Worm (Caenorhabditis elegans): Measurements from ENCODE around the gene kin-34.

Gene kin-34

DNA sequence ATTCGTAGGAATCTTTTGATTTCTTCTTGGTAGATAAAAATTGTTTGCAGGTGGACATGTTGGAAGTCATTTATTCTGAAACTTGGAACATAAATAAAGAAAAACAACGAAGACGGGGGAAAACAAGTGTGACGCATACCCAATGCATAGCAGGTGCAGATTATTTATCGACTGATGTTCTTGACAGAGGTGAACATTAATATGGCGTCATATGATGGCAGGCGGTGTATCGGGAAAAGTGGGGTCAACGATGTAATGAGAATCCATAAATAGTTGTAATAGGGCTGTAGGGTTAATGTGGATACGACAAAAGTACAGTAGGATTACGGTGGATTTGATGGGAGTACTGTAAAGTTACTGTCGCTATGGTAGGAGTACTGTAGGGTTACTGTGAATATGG, 5.7 kb downstream of the kin-34 start, which contains the start of gene txt-2:
txt-2 (minus strand) TSS at position 214 of the 400 bp plus-strand sequence.
- no peak for TF ChIP-seq ceh-82 (tag; optimal IDR thresholded peaks at IDR 0.05)
- no peak for TF ChIP-seq Y55F3AM.14 (GFP tag; optimal IDR thresholded peaks at IDR 0.05)
- no peak for TF ChIP-seq ztf-1 (GFP tag; conservative IDR thresholded peaks at IDR 0.05)
- TF ChIP-seq F13H6.1 (tag; optimal IDR thresholded peaks at IDR 0.05) = no peak
- TF ChIP-seq elt-1 (tag; optimal IDR thresholded peaks at IDR 0.05) = no peak
- no peak for TF ChIP-seq gmeb-1 (tag; optimal IDR thresholded peaks at IDR 0.05)
- no peak for TF ChIP-seq peb-1 (tag; optimal IDR thresholded peaks at IDR 0.05)
- no peak for TF ChIP-seq alr-1 (tag; optimal IDR thresholded peaks at IDR 0.05)
- TF ChIP-seq lin-39 (tag; optimal IDR thresholded peaks at IDR 0.05) = no peak
- TF ChIP-seq sma-9 (GFP tag; optimal IDR thresholded peaks at IDR 0.05) = no peak
- no peak for TF ChIP-seq sma-9 (tag; optimal IDR thresholded peaks at IDR 0.05)
- no peak for TF ChIP-seq unc-55 (GFP tag; optimal IDR thresholded peaks at IDR 0.05)
- no peak for TF ChIP-seq R02D3.7 (tag; optimal IDR thresholded peaks at IDR 0.05)
- TF ChIP-seq nhr-129 (tag; optimal IDR thresholded peaks at IDR 0.05) = no peak
- TF ChIP-seq nhr-10 (tag; optimal IDR thresholded peaks at IDR 0.05) = no peak
- no peak for TF ChIP-seq lin-13 (GFP tag; optimal IDR thresholded peaks at IDR 0.05)
- no peak for TF ChIP-seq fos-1 (tag; optimal IDR thresholded peaks at IDR 0.05)
- TF ChIP-seq crh-2 (tag; optimal IDR thresholded peaks at IDR 0.05) = no peak
- TF ChIP-seq dmd-4 (tag; optimal IDR thresholded peaks at IDR 0.05) = no peak
- no peak for TF ChIP-seq nhr-11 (tag; optimal IDR thresholded peaks at IDR 0.05)

DNA sequence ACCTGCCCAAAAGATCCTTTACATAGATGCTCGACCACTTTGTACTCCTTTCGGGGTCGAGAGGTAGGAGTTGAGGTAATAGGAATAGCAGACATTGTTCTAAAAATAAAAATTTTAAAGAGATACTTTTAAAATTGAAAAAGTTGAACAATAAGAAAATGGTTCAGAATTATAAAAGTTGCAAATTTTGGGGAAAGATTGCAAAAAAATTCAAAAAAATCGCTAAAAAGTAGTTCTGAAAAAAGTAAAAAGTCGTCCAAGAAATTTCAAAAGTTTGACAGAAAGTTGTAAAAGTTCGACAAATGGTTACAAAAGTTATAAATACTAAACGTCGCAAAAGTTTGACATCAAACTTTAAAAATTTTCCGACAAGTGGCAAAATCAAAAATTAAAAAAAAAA, 7.9 kb downstream of the kin-34 start, which contains the start of gene R02C2.1:
R02C2.1 (minus strand) TSS at position 101 of the 400 bp plus-strand sequence.
- no peak for TF ChIP-seq lsy-2 (tag; optimal IDR thresholded peaks at IDR 0.05)

DNA sequence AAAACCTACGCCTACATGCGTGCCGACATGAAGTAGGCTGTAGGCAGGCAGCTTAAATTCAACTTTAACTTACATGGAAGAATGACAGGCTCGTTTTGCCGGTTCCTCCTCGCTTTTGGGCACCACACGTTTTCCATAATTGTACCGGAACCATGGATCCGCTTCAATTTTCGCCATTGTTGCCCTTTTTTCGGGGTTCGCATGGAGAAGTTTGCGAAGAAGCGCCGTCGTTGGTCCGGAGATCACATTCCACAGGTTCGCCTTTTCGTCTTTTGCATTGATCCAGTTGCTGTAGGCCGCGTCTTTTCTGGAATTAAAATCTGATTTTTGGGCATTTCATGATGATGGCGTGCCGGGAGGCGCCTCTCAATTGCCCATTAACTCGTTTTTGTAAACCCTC, 9.0 kb downstream of the kin-34 start:
- TF ChIP-seq mab-5 (tag; optimal IDR thresholded peaks at IDR 0.05) (no peak), sem-4 (tag; optimal IDR thresholded peaks at IDR 0.05) (no peak), blmp-1 (tag; optimal IDR thresholded peaks at IDR 0.05; ENCODE audit: insufficient read depth) (no peak), sma-3 (GFP tag; optimal IDR thresholded peaks at IDR 0.05) (no peak), ceh-16 (tag; optimal IDR thresholded peaks at IDR 0.05) (no peak), dmd-4 (tag; optimal IDR thresholded peaks at IDR 0.05) (no peak), skn-1 (tag; optimal IDR thresholded peaks at IDR 0.05) (no peak), ztf-1 (GFP tag; conservative IDR thresholded peaks at IDR 0.05) (no peak), sma-9 (GFP tag; optimal IDR thresholded peaks at IDR 0.05) (no peak), sma-9 (tag; optimal IDR thresholded peaks at IDR 0.05) (no peak), lsy-2 (tag; optimal IDR thresholded peaks at IDR 0.05) (no peak), egl-27 (tag; optimal IDR thresholded peaks at IDR 0.05) (no peak), C34F6.9 (tag; optimal IDR thresholded peaks at IDR 0.05) (no peak), unc-62 (GFP tag; optimal IDR thresholded peaks at IDR 0.05) (no peak), nhr-12 (tag; optimal IDR thresholded peaks at IDR 0.05) (no peak), ama-1 (optimal IDR thresholded peaks at IDR 0.05) (no peak), nhr-77 (tag; optimal IDR thresholded peaks at IDR 0.05) (no peak), nhr-23 (tag; optimal IDR thresholded peaks at IDR 0.05) (no peak), fos-1 (tag; optimal IDR thresholded peaks at IDR 0.05) (no peak), mdl-1 (tag; optimal IDR thresholded peaks at IDR 0.05) (no peak), nhr-129 (tag; optimal IDR thresholded peaks at IDR 0.05) (no peak)

DNA sequence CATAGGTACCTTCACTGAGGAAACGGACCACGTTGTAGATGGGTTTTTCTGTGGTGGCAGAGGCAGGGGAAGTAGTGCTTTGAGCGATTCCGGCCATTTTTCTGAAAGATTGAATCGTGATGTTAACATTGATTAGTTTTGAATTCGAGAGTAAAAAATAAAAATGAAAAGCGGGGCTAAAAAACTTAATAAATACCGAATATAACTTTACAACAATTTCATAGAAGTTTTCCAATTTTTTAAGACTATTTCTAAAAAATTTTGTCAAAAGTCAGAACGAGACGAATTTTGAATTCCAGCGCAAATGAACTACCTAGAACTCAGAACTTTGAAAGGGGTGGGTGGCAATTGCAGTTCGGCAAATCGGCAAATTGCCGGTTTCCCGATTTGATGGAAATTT, 11.4 kb downstream of the kin-34 start, which contains the start of gene kin-33:
kin-33 (minus strand) TSS at position 101 of the 400 bp plus-strand sequence.
- TF ChIP-seq mbf-1 (tag; optimal IDR thresholded peaks at IDR 0.05) (no peak), elt-1 (tag; optimal IDR thresholded peaks at IDR 0.05) (no peak), nhr-12 (tag; optimal IDR thresholded peaks at IDR 0.05) (no peak)

DNA sequence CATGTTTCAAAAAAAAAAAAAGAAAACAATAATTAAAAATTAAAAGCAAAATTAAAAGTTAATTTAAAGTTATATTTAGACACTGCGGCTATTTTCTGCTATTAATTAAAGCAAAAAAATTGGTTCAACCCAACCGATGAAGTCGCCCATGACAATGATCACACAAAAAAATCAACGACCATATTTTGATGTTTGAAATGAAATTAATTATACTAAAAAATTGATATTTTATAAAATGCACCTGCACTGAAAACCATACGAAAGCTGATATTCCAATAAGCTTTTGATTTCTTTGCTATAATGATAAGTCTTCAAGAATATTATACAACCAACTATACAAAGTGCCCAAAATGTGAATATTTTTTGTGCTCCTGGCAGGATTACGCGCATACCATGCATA, 26.4 kb downstream of the kin-34 start, which contains the start of gene srh-80:
srh-80 (plus strand) TSS at position 301 of the 400 bp plus-strand sequence.
- TF ChIP-seq unc-39 (tag; optimal IDR thresholded peaks at IDR 0.05) = no peak
- TF ChIP-seq skn-1 (tag; optimal IDR thresholded peaks at IDR 0.05) = no peak
- TF ChIP-seq Y55F3AM.14 (GFP tag; optimal IDR thresholded peaks at IDR 0.05) = no peak
- no peak for TF ChIP-seq nhr-10 (tag; optimal IDR thresholded peaks at IDR 0.05)
- TF ChIP-seq ztf-4 (tag; optimal IDR thresholded peaks at IDR 0.05) = no peak
- TF ChIP-seq unc-55 (GFP tag; optimal IDR thresholded peaks at IDR 0.05) = no peak
- no peak for TF ChIP-seq mab-5 (tag; optimal IDR thresholded peaks at IDR 0.05)
- no peak for TF ChIP-seq nhr-237 (tag; optimal IDR thresholded peaks at IDR 0.05)
- no peak for TF ChIP-seq ZK546.5 (tag; optimal IDR thresholded peaks at IDR 0.05)
- no peak for TF ChIP-seq peb-1 (tag; optimal IDR thresholded peaks at IDR 0.05)
- no peak for TF ChIP-seq nhr-6 (tag; optimal IDR thresholded peaks at IDR 0.05)
- TF ChIP-seq sma-9 (GFP tag; optimal IDR thresholded peaks at IDR 0.05) = no peak
- TF ChIP-seq sma-9 (tag; optimal IDR thresholded peaks at IDR 0.05) = no peak
- TF ChIP-seq lsy-2 (tag; optimal IDR thresholded peaks at IDR 0.05) = no peak
- TF ChIP-seq nhr-77 (tag; optimal IDR thresholded peaks at IDR 0.05) = no peak
- TF ChIP-seq ama-1 (optimal IDR thresholded peaks at IDR 0.05) = no peak
- no peak for TF ChIP-seq gmeb-1 (tag; optimal IDR thresholded peaks at IDR 0.05)
- no peak for TF ChIP-seq snpc-4 (tag; optimal IDR thresholded peaks at IDR 0.05)
- no peak for TF ChIP-seq nhr-25 (tag; optimal IDR thresholded peaks at IDR 0.05)
- TF ChIP-seq alr-1 (tag; optimal IDR thresholded peaks at IDR 0.05) = no peak
- TF ChIP-seq mbf-1 (tag; optimal IDR thresholded peaks at IDR 0.05) = no peak

Measured in whole organism, L2 larva.